Worm (Caenorhabditis elegans) whole organism, late embryonic: ENCODE measurements around the gene pigb-1.
A peak's percentile ranks its signal among the peaks of the same experiment; 100 is the strongest.

ENCODE experiments used
- F13H6.1 ChIP-seq: sonication (generic microtip); optimal IDR thresholded peaks from 2 replicates; lab custom pipeline; 2016; ENCODE audit warnings: missing genetic modification characterization, missing compliant biosample characterization
- K09A11.1 ChIP-seq: sonication (generic microtip); optimal IDR thresholded peaks from 2 replicates; lab custom pipeline; 2017; ENCODE audit warnings: antibody characterized with exemption, mild to moderate bottlenecking, missing genetic modification characterization, missing compliant biosample characterization; ENCODE audit not compliant: insufficient read depth
- T23F11.4 ChIP-seq: fragments of 200-800 bp; sonication (Bioruptor generic); optimal IDR thresholded peaks from 2 replicates; lab custom pipeline; 2018; ENCODE audit warnings: mild to moderate bottlenecking, missing genetic modification characterization, missing compliant biosample characterization
- ahr-1 ChIP-seq: sonication (generic microtip); optimal IDR thresholded peaks from 2 replicates; lab custom pipeline; 2016; ENCODE audit warnings: missing genetic modification characterization, missing compliant biosample characterization
- ceh-14 ChIP-seq: sonication (generic microtip); optimal IDR thresholded peaks from 2 replicates; lab custom pipeline; 2016; ENCODE audit warnings: missing genotype, missing genetic modification characterization, missing compliant biosample characterization
- ceh-18 ChIP-seq: sonication (generic microtip); optimal IDR thresholded peaks from 2 replicates; lab custom pipeline; 2016; ENCODE audit warnings: missing genetic modification characterization, missing compliant biosample characterization
- ceh-2 ChIP-seq: sonication (generic microtip); optimal IDR thresholded peaks from 2 replicates; lab custom pipeline; 2016; ENCODE audit warnings: missing genotype, missing genetic modification characterization, missing compliant biosample characterization
- ceh-22 ChIP-seq: sonication (generic microtip); optimal IDR thresholded peaks from 2 replicates; lab custom pipeline; 2017; ENCODE audit warnings: missing biosample characterization, missing genetic modification characterization
- ceh-24 ChIP-seq: sonication (generic microtip); optimal IDR thresholded peaks from 2 replicates; lab custom pipeline; 2016; ENCODE audit warnings: mild to moderate bottlenecking, missing genetic modification characterization, missing compliant biosample characterization
- ceh-30 ChIP-seq: fragments of 150-350 bp; optimal IDR thresholded peaks from 2 replicates; lab custom pipeline; 2014; ENCODE audit warnings: missing biosample characterization, missing genetic modification characterization
- ceh-31 ChIP-seq: sonication (generic microtip); optimal IDR thresholded peaks from 2 replicates; lab custom pipeline; 2016; ENCODE audit warnings: missing genetic modification characterization, missing compliant biosample characterization
- ceh-48 ChIP-seq: sonication (generic microtip); optimal IDR thresholded peaks from 2 replicates; lab custom pipeline; 2016; ENCODE audit warnings: missing genetic modification characterization, inconsistent platforms, missing compliant biosample characterization
- ceh-9 ChIP-seq: sonication (generic microtip); optimal IDR thresholded peaks from 2 replicates; lab custom pipeline; 2016; ENCODE audit warnings: mild to moderate bottlenecking, missing genetic modification characterization, inconsistent platforms, missing compliant biosample characterization
- dmd-4 ChIP-seq: sonication (generic microtip); optimal IDR thresholded peaks from 2 replicates; lab custom pipeline; 2016; ENCODE audit warnings: borderline replicate concordance, missing genetic modification characterization, missing compliant biosample characterization
- dve-1 ChIP-seq: sonication (generic microtip); optimal IDR thresholded peaks from 2 replicates; lab custom pipeline; 2017; ENCODE audit warnings: antibody characterized with exemption, mild to moderate bottlenecking, missing genetic modification characterization, missing compliant biosample characterization
- elt-2 ChIP-seq: sonication (generic microtip); optimal IDR thresholded peaks from 2 replicates; lab custom pipeline; 2016; ENCODE audit warnings: missing genetic modification reagents, missing genetic modification characterization, missing compliant biosample characterization
- elt-4 ChIP-seq: sonication (generic microtip); optimal IDR thresholded peaks from 2 replicates; lab custom pipeline; 2016; ENCODE audit warnings: missing genetic modification characterization, missing compliant biosample characterization
- fkh-10 ChIP-seq: fragments of 150-350 bp; optimal IDR thresholded peaks from 2 replicates; lab custom pipeline; 2014; ENCODE audit warnings: missing biosample characterization, missing genetic modification reagents, missing genetic modification characterization
- gmeb-2 ChIP-seq: sonication (generic microtip); optimal IDR thresholded peaks from 2 replicates; lab custom pipeline; 2016; ENCODE audit warnings: missing genetic modification characterization, inconsistent platforms, missing compliant biosample characterization
- hlh-13 ChIP-seq: fragments of 200-800 bp; sonication (Bioruptor generic); optimal IDR thresholded peaks from 2 replicates; lab custom pipeline; 2018; ENCODE audit warnings: mild to moderate bottlenecking, missing genetic modification characterization, missing compliant biosample characterization
- hlh-15 ChIP-seq: sonication (generic microtip); optimal IDR thresholded peaks from 2 replicates; lab custom pipeline; 2016; ENCODE audit warnings: missing genetic modification characterization, missing compliant biosample characterization
- hlh-6 ChIP-seq: sonication (generic microtip); optimal IDR thresholded peaks from 2 replicates; lab custom pipeline; 2016; ENCODE audit warnings: missing genotype, missing genetic modification characterization, missing compliant biosample characterization
- lim-6 ChIP-seq: sonication (generic microtip); optimal IDR thresholded peaks from 2 replicates; lab custom pipeline; 2016; ENCODE audit warnings: missing genetic modification characterization, missing compliant biosample characterization
- lin-11 ChIP-seq: fragments of 200-800 bp; sonication (Bioruptor generic); optimal IDR thresholded peaks from 2 replicates; lab custom pipeline; 2018; ENCODE audit warnings: mild to moderate bottlenecking, missing genetic modification characterization, missing compliant biosample characterization
- mec-3 ChIP-seq: sonication (generic microtip); optimal IDR thresholded peaks from 2 replicates; lab custom pipeline; 2016; ENCODE audit warnings: borderline replicate concordance, missing genetic modification characterization, missing compliant biosample characterization
- nfya-1 ChIP-seq: sonication (generic microtip); optimal IDR thresholded peaks from 2 replicates; lab custom pipeline; 2017; ENCODE audit warnings: missing genetic modification characterization, mild to moderate bottlenecking, missing compliant biosample characterization, antibody characterized with exemption, moderate library complexity
- nhr-11 ChIP-seq: fragments of 150-350 bp; optimal IDR thresholded peaks from 2 replicates; lab custom pipeline; 2014; ENCODE audit warnings: missing biosample characterization, missing genetic modification characterization
- nhr-232 ChIP-seq: sonication (generic microtip); optimal IDR thresholded peaks from 2 replicates; lab custom pipeline; 2016; ENCODE audit warnings: missing genetic modification characterization, missing compliant biosample characterization
- odd-2 ChIP-seq: sonication (generic microtip); optimal IDR thresholded peaks from 2 replicates; lab custom pipeline; 2017; ENCODE audit warnings: antibody characterized with exemption, mild to moderate bottlenecking, missing genetic modification characterization, missing compliant biosample characterization
- pax-1 ChIP-seq: fragments of 150-350 bp; optimal IDR thresholded peaks from 2 replicates; lab custom pipeline; 2014; ENCODE audit warnings: missing biosample characterization, missing genetic modification characterization
- pha-2 ChIP-seq: sonication (generic microtip); optimal IDR thresholded peaks from 2 replicates; lab custom pipeline; 2017; ENCODE audit warnings: mild to moderate bottlenecking, missing genetic modification characterization, missing compliant biosample characterization
- ref-2 ChIP-seq: sonication (generic microtip); optimal IDR thresholded peaks from 2 replicates; lab custom pipeline; 2016; ENCODE audit warnings: missing genetic modification characterization, missing compliant biosample characterization
- sdc-2 ChIP-seq: sonication (generic microtip); optimal IDR thresholded peaks from 2 replicates; lab custom pipeline; 2016; ENCODE audit warnings: missing genotype, missing genetic modification characterization, missing compliant biosample characterization
- syd-9 ChIP-seq: sonication (generic microtip); optimal IDR thresholded peaks from 2 replicates; lab custom pipeline; 2016; ENCODE audit warnings: mild to moderate bottlenecking, missing genetic modification characterization, moderate library complexity, missing compliant biosample characterization
- tbx-2 ChIP-seq: sonication (generic microtip); optimal IDR thresholded peaks from 2 replicates; lab custom pipeline; 2016; ENCODE audit warnings: missing genetic modification characterization, missing compliant biosample characterization
- tbx-7 ChIP-seq: sonication (generic microtip); optimal IDR thresholded peaks from 2 replicates; lab custom pipeline; 2016; ENCODE audit warnings: missing genotype, missing genetic modification characterization, missing compliant biosample characterization
- unc-3 ChIP-seq, 2 experiments: fragments of 200-800 bp in 1 of 2; sonication (Bioruptor generic) in 1 of 2; sonication (generic microtip) in 1 of 2; conservative IDR thresholded peaks in 1 of 2; optimal IDR thresholded peaks in 1 of 2; 2 replicates each; pipeline versions ENCODE4 v1.3.6 to Lab custom; 2016 to 2022; ENCODE audit warnings: missing compliant biosample characterization in 2 of 2, missing genetic modification characterization in 2 of 2, missing genetic modification reagents in 1 of 2
- unc-55 ChIP-seq: sonication (generic microtip); optimal IDR thresholded peaks from 2 replicates; lab custom pipeline; 2017; ENCODE audit warnings: missing biosample characterization, missing genetic modification reagents, missing genetic modification characterization
- unc-86 ChIP-seq: sonication (generic microtip); optimal IDR thresholded peaks from 2 replicates; lab custom pipeline; 2016; ENCODE audit warnings: missing genetic modification characterization, missing compliant biosample characterization
- zip-5 ChIP-seq: sonication (generic microtip); optimal IDR thresholded peaks from 2 replicates; lab custom pipeline; 2016; ENCODE audit warnings: missing genetic modification characterization, missing compliant biosample characterization

Gene pigb-1

ce11 chrII:4992977-4993376 lies at the start of gene pigb-1:
Gene pigb-1, minus strand, starts transcription at chrII:4993077.
- TF ChIP-seq ceh-9 (tag; lab: Kevin White, UChicago), result no peak
- TF ChIP-seq ceh-2, result no peak
- TF ChIP-seq unc-3 (GFP tag; conservative IDR thresholded peaks at IDR 0.05; lab: Robert Waterston, UW), result no peak
- TF ChIP-seq unc-3 (tag; optimal IDR thresholded peaks at IDR 0.05; lab: Kevin White, UChicago), result no peak
- no peak for TF ChIP-seq unc-86 (tag; lab: Kevin White, UChicago)
- TF ChIP-seq hlh-13 (GFP tag; lab: Kevin White, UChicago), result no peak
- TF ChIP-seq ceh-14, result no peak
- TF ChIP-seq dve-1 (tag; lab: Kevin White, UChicago), result no peak
- TF ChIP-seq lim-6 (tag; lab: Kevin White, UChicago), result no peak
- no peak for TF ChIP-seq elt-4 (tag; lab: Kevin White, UChicago)
- TF ChIP-seq ceh-30, result no peak
- TF ChIP-seq gmeb-2, result no peak
- TF ChIP-seq unc-55, result no peak
- TF ChIP-seq hlh-15 (tag; lab: Kevin White, UChicago), result no peak
- TF ChIP-seq ceh-24 (tag; lab: Kevin White, UChicago), result no peak
- TF ChIP-seq syd-9 (tag; lab: Kevin White, UChicago), result no peak
- TF ChIP-seq pha-2 (tag; lab: Kevin White, UChicago), result no peak
- no peak for TF ChIP-seq dmd-4 (tag; lab: Kevin White, UChicago)
- TF ChIP-seq lin-11 (tag; lab: Kevin White, UChicago), result no peak
- no peak for TF ChIP-seq ceh-18 (tag; lab: Kevin White, UChicago)

- no peak for TF ChIP-seq fkh-10
- TF ChIP-seq T23F11.4 (GFP tag; lab: Kevin White, UChicago), result no peak
- no peak for TF ChIP-seq ceh-14
- no peak for TF ChIP-seq ceh-2
- no peak for TF ChIP-seq unc-3 (GFP tag; conservative IDR thresholded peaks at IDR 0.05; lab: Robert Waterston, UW)
- TF ChIP-seq unc-3 (tag; optimal IDR thresholded peaks at IDR 0.05; lab: Kevin White, UChicago), result no peak
- TF ChIP-seq ceh-30, result no peak
- TF ChIP-seq gmeb-2, result no peak
- no peak for TF ChIP-seq elt-4 (tag; lab: Kevin White, UChicago)
These were observed 49.6 kb upstream of the pigb-1 start for ce11 chrII:5042381-5042930.

ce11 chrII:5040631-5041156 lies 47.8 kb upstream of the pigb-1 start, which contains the start of gene F33G12.7:
Gene F33G12.7, minus strand, starts transcription at chrII:5040681.
- TF ChIP-seq elt-2 (tag; lab: Kevin White, UChicago) (peak; percentile 62), nhr-232 (tag; lab: Kevin White, UChicago) (no peak), K09A11.1 (tag; lab: Kevin White, UChicago) (no peak), ref-2 (tag; lab: Kevin White, UChicago) (no peak)
- TF ChIP-seq, all 69 proteins: peak for 1

- TF ChIP-seq F13H6.1 (tag; lab: Kevin White, UChicago) (no peak), fkh-10 (no peak), elt-2 (tag; lab: Kevin White, UChicago) (peak; percentile 45)
These were observed 47.0 kb upstream of the pigb-1 start, which contains the start of gene golg-2 for ce11 chrII:5039912-5040311. Gene golg-2, minus strand, starts transcription at chrII:5040091.

ce11 chrII:5036128-5036527 lies 43.3 kb upstream of the pigb-1 start, which contains the start of gene lrr-1:
Gene lrr-1, minus strand, starts transcription at chrII:5036439.
- TF ChIP-seq ahr-1 (tag; lab: Kevin White, UChicago) (no peak), tbx-2 (tag; lab: Kevin White, UChicago) (no peak), zip-5 (tag; lab: Kevin White, UChicago) (no peak), pha-2 (tag; lab: Kevin White, UChicago) (no peak), mec-3 (tag; lab: Kevin White, UChicago) (no peak), tbx-7 (tag; lab: Kevin White, UChicago) (no peak), nhr-11 (tag; lab: Kevin White, UChicago) (no peak), sdc-2 (tag; lab: Kevin White, UChicago) (no peak), ceh-18 (tag; lab: Kevin White, UChicago) (no peak), hlh-6 (tag; lab: Kevin White, UChicago) (no peak), ceh-24 (tag; lab: Kevin White, UChicago) (no peak), hlh-13 (GFP tag; lab: Kevin White, UChicago) (no peak), ceh-22 (tag; lab: Kevin White, UChicago) (no peak), nfya-1 (tag; lab: Kevin White, UChicago) (no peak), odd-2 (tag; lab: Kevin White, UChicago) (no peak), pax-1 (tag; lab: Kevin White, UChicago) (no peak), ceh-48 (tag; lab: Kevin White, UChicago) (no peak), elt-4 (tag; lab: Kevin White, UChicago) (no peak), ceh-31 (tag; lab: Kevin White, UChicago) (no peak)
- TF ChIP-seq, all 69 proteins: peak for 0
